Fruit fly (Drosophila melanogaster) whole organism, embryonic: ENCODE measurements around the gene CG5639.

Experiments used
- Asciz ChIP-seq: fragments of 200-800 bp; sonication (Bioruptor generic); optimal IDR thresholded peaks from 2 replicates; lab custom pipeline; 2017; ENCODE audit warnings: missing biosample characterization, mild to moderate bottlenecking, missing genetic modification characterization, missing genetic modification reagents
- B-H1 ChIP-seq: fragments of 200-800 bp; sonication (Bioruptor generic); IDR thresholded peaks from 3 replicates; pipeline ENCODE4 v1.3.6; 2022; ENCODE audit warnings: missing biosample characterization, missing genetic modification characterization
- CG1024 ChIP-seq: fragments of 200-800 bp; sonication (Bioruptor generic); IDR thresholded peaks from 2 replicates; pipeline ENCODE4 v1.3.6; 2022; ENCODE audit warnings: missing biosample characterization, missing genetic modification characterization
- CG10274 ChIP-seq: fragments of 200-800 bp; sonication (Bioruptor generic); optimal IDR thresholded peaks from 3 replicates; lab custom pipeline; 2017; ENCODE audit warnings: missing biosample characterization, mild to moderate bottlenecking, missing genetic modification characterization
- CG11456 ChIP-seq: fragments of 200-800 bp; sonication (Bioruptor generic); IDR thresholded peaks from 3 replicates; pipeline ENCODE4 v1.3.6; 2022; ENCODE audit warnings: missing biosample characterization, missing genetic modification characterization
- CG11696 ChIP-seq: fragments of 200-800 bp; sonication (Bioruptor generic); IDR thresholded peaks from 2 replicates; pipeline ENCODE4 v1.3.6; 2022; ENCODE audit warnings: missing biosample characterization, missing genetic modification characterization
- CG13296 ChIP-seq: fragments of 200-800 bp; sonication (Bioruptor generic); optimal IDR thresholded peaks from 3 replicates; lab custom pipeline; 2018; ENCODE audit warnings: missing biosample characterization, mild to moderate bottlenecking, missing genetic modification characterization
- CG13424 ChIP-seq: fragments of 200-800 bp; sonication (Bioruptor generic); optimal IDR thresholded peaks from 2 replicates; lab custom pipeline; 2019; ENCODE audit warnings: missing biosample characterization, mild to moderate bottlenecking, missing genetic modification characterization, moderate library complexity
- CG14441 ChIP-seq: fragments of 200-800 bp; sonication (Bioruptor generic); IDR thresholded peaks from 2 replicates; pipeline ENCODE4 v1.3.6; 2022; ENCODE audit warnings: missing biosample characterization, missing genetic modification characterization
- CG1603 ChIP-seq: fragments of 200-800 bp; sonication (Bioruptor generic); optimal IDR thresholded peaks from 2 replicates; lab custom pipeline; 2019; ENCODE audit warnings: missing biosample characterization, mild to moderate bottlenecking, missing genetic modification characterization, moderate library complexity
- CG17328 ChIP-seq: fragments of 200-800 bp; sonication (Bioruptor generic); IDR thresholded peaks from 2 replicates; pipeline ENCODE4 v1.3.6; 2022; ENCODE audit warnings: missing biosample characterization, missing genetic modification characterization
- CG1792 ChIP-seq: fragments of 200-800 bp; sonication (Bioruptor generic); optimal IDR thresholded peaks from 2 replicates; lab custom pipeline; 2016; ENCODE audit warnings: missing biosample characterization, missing genetic modification characterization
- CG3163 ChIP-seq: fragments of 200-800 bp; sonication (Bioruptor generic); optimal IDR thresholded peaks from 3 replicates; lab custom pipeline; 2016; ENCODE audit warnings: missing biosample characterization, missing genetic modification characterization
- CG4404 ChIP-seq: fragments of 200-800 bp; sonication (Bioruptor generic); IDR thresholded peaks from 2 replicates; pipeline ENCODE4 v1.3.6; 2022; ENCODE audit warnings: missing biosample characterization, missing genetic modification characterization
- CG4854 ChIP-seq: fragments of 200-800 bp; sonication (Bioruptor generic); optimal IDR thresholded peaks from 2 replicates; lab custom pipeline; 2016; ENCODE audit warnings: missing biosample characterization, missing genetic modification characterization, inconsistent platforms
- CG5245 ChIP-seq: fragments of 200-800 bp; sonication (Bioruptor generic); optimal IDR thresholded peaks from 3 replicates; lab custom pipeline; 2016; ENCODE audit warnings: missing biosample characterization, missing genetic modification characterization
- CG6683 ChIP-seq: fragments of 200-800 bp; sonication (Bioruptor generic); optimal IDR thresholded peaks from 2 replicates; lab custom pipeline; 2017; ENCODE audit warnings: missing biosample characterization, mild to moderate bottlenecking, missing genetic modification characterization, missing genetic modification reagents
- CG7357 ChIP-seq: fragments of 200-800 bp; sonication (Bioruptor generic); IDR thresholded peaks from 3 replicates; pipeline ENCODE4 v1.3.6; 2022; ENCODE audit warnings: missing biosample characterization, missing genetic modification characterization
- CG8290 ChIP-seq, 3 experiments: fragments of 200-800 bp; sonication (Bioruptor generic); optimal IDR thresholded peaks; 2 replicates each; lab custom pipeline; 2016 to 2019; ENCODE audit warnings: missing biosample characterization in 3 of 3, missing genetic modification characterization in 3 of 3, mild to moderate bottlenecking in 2 of 3, moderate library complexity in 1 of 3
- CG8359 ChIP-seq: fragments of 200-800 bp; sonication (Bioruptor generic); optimal IDR thresholded peaks from 2 replicates; lab custom pipeline; 2017; ENCODE audit warnings: missing biosample characterization, mild to moderate bottlenecking, missing genetic modification characterization, borderline replicate concordance
- CG9797 ChIP-seq: fragments of 200-800 bp; sonication (Bioruptor generic); optimal IDR thresholded peaks from 3 replicates; lab custom pipeline; 2018; ENCODE audit warnings: missing biosample characterization, mild to moderate bottlenecking, missing genetic modification characterization
- Chrac-16 ChIP-seq: fragments of 200-800 bp; sonication (Bioruptor generic); optimal IDR thresholded peaks from 3 replicates; lab custom pipeline; 2016; ENCODE audit warnings: missing biosample characterization, missing genetic modification characterization
- D19A ChIP-seq: fragments of 200-800 bp; optimal IDR thresholded peaks from 3 replicates; lab custom pipeline; 2019; ENCODE audit warnings: missing biosample characterization, mild to moderate bottlenecking, missing genetic modification characterization, moderate library complexity
- Ets97D ChIP-seq: fragments of 200-800 bp; sonication (Bioruptor generic); optimal IDR thresholded peaks from 3 replicates; lab custom pipeline; 2016; ENCODE audit warnings: missing biosample characterization, missing genetic modification characterization
- Gsc ChIP-seq: fragments of 200-800 bp; sonication (Bioruptor generic); IDR thresholded peaks from 2 replicates; pipeline ENCODE4 v1.3.6; 2022; ENCODE audit warnings: missing biosample characterization, missing genetic modification characterization
- HLH3B ChIP-seq: fragments of 200-800 bp; sonication (Bioruptor generic); IDR thresholded peaks from 2 replicates; pipeline ENCODE4 v1.3.6; 2022; ENCODE audit warnings: missing biosample characterization, missing genetic modification characterization
- Hey ChIP-seq: fragments of 200-800 bp; sonication (Bioruptor generic); optimal IDR thresholded peaks from 3 replicates; lab custom pipeline; 2018; ENCODE audit warnings: missing biosample characterization, mild to moderate bottlenecking, missing genetic modification characterization
- HmgD ChIP-seq: fragments of 200-800 bp; sonication (Bioruptor generic); optimal IDR thresholded peaks from 3 replicates; lab custom pipeline; 2016; ENCODE audit warnings: missing biosample characterization, missing genetic modification characterization
- Hsf ChIP-seq: fragments of 200-800 bp; sonication (Bioruptor generic); optimal IDR thresholded peaks from 3 replicates; lab custom pipeline; 2016; ENCODE audit warnings: missing biosample characterization, missing genetic modification characterization
- Opbp ChIP-seq: fragments of 200-800 bp; sonication (Bioruptor generic); IDR thresholded peaks from 3 replicates; pipeline ENCODE4 v1.3.6; 2022; ENCODE audit warnings: missing biosample characterization, missing genetic modification characterization; ENCODE audit not compliant: partially characterized antibody
- ato ChIP-seq: fragments of 200-800 bp; sonication (Bioruptor generic); IDR thresholded peaks from 2 replicates; pipeline ENCODE4 v1.3.6; 2022; ENCODE audit warnings: missing biosample characterization, missing genetic modification characterization; ENCODE audit not compliant: partially characterized antibody
- cad ChIP-seq: fragments of >200 bp; optimal IDR thresholded peaks from 2 replicates; lab custom pipeline; 2017; ENCODE audit warnings: missing biosample characterization, missing genetic modification characterization
- dati ChIP-seq: fragments of 200-800 bp; sonication (Bioruptor generic); IDR thresholded peaks from 2 replicates; pipeline ENCODE4 v1.3.6; 2022; ENCODE audit warnings: missing biosample characterization, missing genetic modification characterization
- disco-r ChIP-seq: fragments of 200-800 bp; sonication (Bioruptor generic); optimal IDR thresholded peaks from 2 replicates; lab custom pipeline; 2016; ENCODE audit warnings: missing biosample characterization, missing genetic modification characterization
- dpn ChIP-seq, 2 experiments: fragments of 200-800 bp; sonication (Bioruptor generic); optimal IDR thresholded peaks; 3 replicates each; lab custom pipeline; 2016; ENCODE audit warnings: missing biosample characterization in 2 of 2, missing genetic modification characterization in 2 of 2
- emc ChIP-seq: fragments of 200-800 bp; sonication (Bioruptor generic); optimal IDR thresholded peaks from 2 replicates; lab custom pipeline; 2016; ENCODE audit warnings: missing biosample characterization, missing genetic modification characterization
- fd64A ChIP-seq: fragments of 200-800 bp; sonication (Bioruptor generic); optimal IDR thresholded peaks from 3 replicates; lab custom pipeline; 2018; ENCODE audit warnings: missing biosample characterization, mild to moderate bottlenecking, missing genetic modification characterization
- ftz-f1 ChIP-seq: fragments of 200-800 bp; sonication (Bioruptor generic); optimal IDR thresholded peaks from 2 replicates; lab custom pipeline; 2016; ENCODE audit warnings: missing biosample characterization, missing genetic modification characterization
- gem ChIP-seq: fragments of 200-800 bp; sonication (Bioruptor generic); optimal IDR thresholded peaks from 2 replicates; lab custom pipeline; 2019; ENCODE audit warnings: missing biosample characterization, mild to moderate bottlenecking, missing genetic modification characterization, moderate library complexity
- grau ChIP-seq: fragments of 200-800 bp; optimal IDR thresholded peaks from 3 replicates; lab custom pipeline; 2019; ENCODE audit warnings: missing biosample characterization, mild to moderate bottlenecking, missing genetic modification characterization, moderate library complexity
- grn ChIP-seq: fragments of 200-800 bp; sonication (Bioruptor generic); optimal IDR thresholded peaks from 3 replicates; lab custom pipeline; 2017; ENCODE audit warnings: missing biosample characterization, missing genetic modification characterization
- ham ChIP-seq: fragments of 200-800 bp; sonication (Bioruptor generic); IDR thresholded peaks from 2 replicates; pipeline ENCODE4 v1.3.6; 2022; ENCODE audit warnings: missing biosample characterization, missing genetic modification characterization
- insv ChIP-seq, 2 experiments: fragments of 200-800 bp; sonication (Bioruptor generic); optimal IDR thresholded peaks; 3 replicates each; lab custom pipeline; 2016 to 2018; ENCODE audit warnings: missing biosample characterization in 2 of 2, missing genetic modification characterization in 2 of 2
- lilli ChIP-seq: fragments of 200-800 bp; sonication (Bioruptor generic); optimal IDR thresholded peaks from 3 replicates; lab custom pipeline; 2016; ENCODE audit warnings: missing biosample characterization, missing genetic modification characterization
- nerfin-2 ChIP-seq: fragments of 200-800 bp; sonication (Bioruptor generic); IDR thresholded peaks from 2 replicates; pipeline ENCODE4 v1.3.6; 2022; ENCODE audit warnings: missing biosample characterization, missing genetic modification characterization; ENCODE audit not compliant: partially characterized antibody
- org-1 ChIP-seq: fragments of 200-800 bp; sonication (Bioruptor generic); optimal IDR thresholded peaks from 2 replicates; lab custom pipeline; 2017; ENCODE audit warnings: missing biosample characterization, missing genetic modification characterization
- pros ChIP-seq: fragments of 200-800 bp; sonication (Bioruptor generic); optimal IDR thresholded peaks from 3 replicates; lab custom pipeline; 2019; ENCODE audit warnings: missing biosample characterization, mild to moderate bottlenecking, missing genetic modification characterization, moderate library complexity
- toy ChIP-seq: fragments of 200-800 bp; sonication (Bioruptor generic); IDR thresholded peaks from 2 replicates; pipeline ENCODE4 v1.3.6; 2022; ENCODE audit warnings: missing biosample characterization, missing genetic modification characterization
- wek ChIP-seq: fragments of 200-800 bp; sonication (Bioruptor generic); optimal IDR thresholded peaks from 3 replicates; lab custom pipeline; 2018; ENCODE audit warnings: missing biosample characterization, mild to moderate bottlenecking, missing genetic modification characterization, moderate library complexity
- yki ChIP-seq: fragments of >200 bp; optimal IDR thresholded peaks from 3 replicates; lab custom pipeline; 2018

The CG5639 gene

DNA sequence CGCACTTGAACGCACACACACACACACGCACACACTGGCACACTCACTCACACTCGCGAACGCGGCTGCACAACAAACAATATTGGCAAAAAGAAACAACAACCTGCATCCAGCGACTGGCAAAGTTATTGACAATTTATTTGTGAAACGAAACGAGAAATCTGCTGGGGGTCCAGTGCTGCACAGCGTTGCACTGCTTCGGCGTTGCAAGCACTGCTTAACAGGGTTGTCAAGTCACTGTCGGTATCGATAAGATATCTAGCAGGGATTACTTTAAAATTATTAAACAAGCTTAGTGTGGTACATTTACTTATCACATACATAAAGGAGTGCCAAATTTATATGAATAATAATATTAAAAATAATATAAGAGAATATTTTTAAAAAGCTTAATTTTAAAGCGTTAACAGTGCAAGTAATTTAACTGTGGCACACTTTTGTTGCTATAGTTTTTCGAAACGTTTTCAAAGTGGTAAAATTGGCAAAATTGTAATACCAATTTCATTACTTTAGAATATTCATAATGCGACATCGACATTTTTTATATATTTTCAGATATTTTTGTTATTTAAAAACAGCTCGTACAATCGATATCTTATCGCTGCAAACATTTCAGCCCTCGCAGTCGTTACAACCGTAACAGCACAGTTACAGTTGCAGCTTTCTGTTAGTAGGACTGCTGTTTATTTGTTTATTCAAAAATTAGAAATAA lies 11.4 kb upstream of the CG5639 start, which contains the start of the genes dsd and Tusp (continued):
- TF ChIP-seq CG6683 (GFP tag; lab: Kevin White, UChicago) (peak; percentile 6), toy (GFP tag; lab: Robert Waterston, UW) (no peak), CG1792 (GFP tag; lab: Kevin White, UChicago) (peak; percentile 54), CG5245 (GFP tag; lab: Kevin White, UChicago) (peak; percentile 48), CG8359 (no peak), emc (GFP tag; lab: Kevin White, UChicago) (peak; percentile 31), HLH3B (GFP tag; lab: Robert Waterston, UW) (no peak), Hey (no peak), CG13424 (peak; percentile 76), CG14441 (peak; percentile 69), nerfin-2 (GFP tag; lab: Robert Waterston, UW) (no peak), CG8290 (GFP tag; optimal IDR thresholded peaks at IDR 0.05; lab: Kevin White, UChicago) (peak; percentile 68), CG8290 (tag; optimal IDR thresholded peaks at IDR 0.05; lab: Kevin White, UChicago) (peak; percentile 65 to 90), org-1 (GFP tag; lab: Kevin White, UChicago) (peak; percentile 59), CG7357 (peak; percentile 46; the same call in 2 of the 3 replicates), CG1603 (tag; lab: Kevin White, UChicago) (peak; percentile 65), CG1024 (GFP tag; lab: Robert Waterston, UW) (peak; percentile 72; the same call in 1 of the 2 replicates), CG11456 (peak; percentile 87), cad (no peak), pros (GFP tag; lab: Kevin White, UChicago) (no peak), grn (GFP tag; lab: Kevin White, UChicago) (no peak), dati (no peak), ham (no peak), CG3163 (GFP tag; lab: Kevin White, UChicago) (peak; percentile 31), ftz-f1 (GFP tag; lab: Kevin White, UChicago) (peak; percentile 31), insv (GFP tag; optimal IDR thresholded peaks at IDR 0.05; lab: Kevin White, UChicago) (peak in 1 of 2 experiments; percentile 26), Opbp (GFP tag; lab: Robert Waterston, UW) (peak; percentile 57), CG4404 (peak; percentile 46; the same call in 1 of the 2 replicates), B-H1 (GFP tag; lab: Robert Waterston, UW) (peak; percentile 20; the same call in 2 of the 3 replicates), Asciz (GFP tag; lab: Kevin White, UChicago) (peak; percentile 44), Ets97D (GFP tag; lab: Kevin White, UChicago) (peak; percentile 79), yki (lab: Kevin White, UChicago) (no peak), wek (GFP tag; lab: Kevin White, UChicago) (peak; percentile 17), Hsf (GFP tag; lab: Kevin White, UChicago) (peak; percentile 73), D19A (tag; lab: Kevin White, UChicago) (peak; percentile 47), CG4854 (peak; percentile 48), disco-r (no peak), CG9797 (no peak), grau (tag; lab: Kevin White, UChicago) (peak; percentile 72), fd64A (no peak), lilli (GFP tag; lab: Kevin White, UChicago) (peak; percentile 81), CG17328 (peak; percentile 70), Chrac-16 (GFP tag; lab: Kevin White, UChicago) (peak; percentile 81), Gsc (GFP tag; lab: Robert Waterston, UW) (no peak), dpn (GFP tag; optimal IDR thresholded peaks at IDR 0.05; lab: Kevin White, UChicago) (peak; percentile 74 to 85), CG11696 (GFP tag; lab: Robert Waterston, UW) (no peak), HmgD (GFP tag; lab: Kevin White, UChicago) (peak; percentile 14), ato (GFP tag; lab: Robert Waterston, UW) (no peak; the same call in 1 of the 2 replicates), gem (tag; lab: Kevin White, UChicago) (peak; percentile 77), CG13296 (GFP tag; lab: Kevin White, UChicago) (peak; percentile 57), CG10274 (GFP tag; lab: Kevin White, UChicago) (peak; percentile 23)
